Worm (Caenorhabditis elegans): ENCODE results near the gene srg-22.

Gene srg-22

ce11 chrII:3117471-3117870, 24.2 kb upstream of the srg-22 start, which contains the start of gene T10D4.7:
Gene T10D4.7 (plus strand): TSS chrII:3117771.
- no peak for TF ChIP-seq somi-1 (GFP tag; optimal IDR thresholded peaks at IDR 0.05)

- no peak for TF ChIP-seq K11D2.4 (GFP tag; IDR thresholded peaks at IDR 0.05)
- no peak for TF ChIP-seq madf-10 (tag; optimal IDR thresholded peaks at IDR 0.05)
- TF ChIP-seq hrde-1 (tag; optimal IDR thresholded peaks at IDR 0.05; ENCODE audit: borderline replicate concordance) = no peak
- TF ChIP-seq tlf-1 (GFP tag; optimal IDR thresholded peaks at IDR 0.05) = no peak
- no peak for TF ChIP-seq sdz-38 (tag; optimal IDR thresholded peaks at IDR 0.05)
- TF ChIP-seq gei-17 (GFP tag; optimal IDR thresholded peaks at IDR 0.05) = no peak
- TF ChIP-seq tbp1 (GFP tag; optimal IDR thresholded peaks at IDR 0.05) = no peak
- no peak for TF ChIP-seq rcor-1 (GFP tag; IDR thresholded peaks at IDR 0.05)
- no peak for TF ChIP-seq K12H6.12 (tag; optimal IDR thresholded peaks at IDR 0.05)
- no peak for TF ChIP-seq lsl-1 (GFP tag; optimal IDR thresholded peaks at IDR 0.05)
- TF ChIP-seq nhr-80 (tag; optimal IDR thresholded peaks at IDR 0.05) = no peak
- no peak for TF ChIP-seq ztf-6 (GFP tag; IDR thresholded peaks at IDR 0.05)
- no peak for TF ChIP-seq snpc-1.3 (tag; optimal IDR thresholded peaks at IDR 0.05; ENCODE audit: insufficient read depth)
- no peak for TF ChIP-seq ceh-27 (GFP tag; optimal IDR thresholded peaks at IDR 0.05)
- no peak for TF ChIP-seq F57C9.4 (tag; optimal IDR thresholded peaks at IDR 0.05)
- TF ChIP-seq ztf-3 (GFP tag; optimal IDR thresholded peaks at IDR 0.05) = no peak
- no peak for TF ChIP-seq ceh-58 (GFP tag; IDR thresholded peaks at IDR 0.05)
- no peak for TF ChIP-seq Y67H2A.10 (GFP tag; conservative IDR thresholded peaks at IDR 0.05)
Measured at ce11 chrII:3113934-3114333, 20.7 kb upstream of the srg-22 start, which contains the start of gene clec-123. Gene clec-123 (plus strand): TSS chrII:3114234.

- TF ChIP-seq attf-5 (GFP tag; optimal IDR thresholded peaks at IDR 0.05) (no peak), ceh-91 (GFP tag; IDR thresholded peaks at IDR 0.05) (no peak), ztf-28 (GFP tag; IDR thresholded peaks at IDR 0.05) (0 out of 2 replicates have a peak, but pooled peaks have one; percentile 35), D2030.7 (GFP tag; IDR thresholded peaks at IDR 0.05) (no peak), lin-40 (tag; optimal IDR thresholded peaks at IDR 0.05) (no peak), zfh-2 (GFP tag; conservative IDR thresholded peaks at IDR 0.05) (peak; percentile 91), ama-1 (optimal IDR thresholded peaks at IDR 0.05) (no peak), ama-1 (GFP tag; optimal IDR thresholded peaks at IDR 0.05) (no peak), unc-130 (GFP tag; optimal IDR thresholded peaks at IDR 0.05) (no peak), bed-1 (GFP tag; IDR thresholded peaks at IDR 0.05) (no peak), snpc-3.4 (tag; optimal IDR thresholded peaks at IDR 0.05) (peak; percentile 32), rpc-1 (optimal IDR thresholded peaks at IDR 0.05) (no peak), rpc-1 (tag; optimal IDR thresholded peaks at IDR 0.05) (no peak), ceh-27 (GFP tag; optimal IDR thresholded peaks at IDR 0.05) (no peak), nhr-27 (tag; optimal IDR thresholded peaks at IDR 0.05) (no peak), ccch-3 (GFP tag; optimal IDR thresholded peaks at IDR 0.05) (no peak), mcd-1 (GFP tag; IDR thresholded peaks at IDR 0.05) (peak; percentile 40; the same call in 1 of the 2 replicates), hmg-1.2 (GFP tag; IDR thresholded peaks at IDR 0.05) (peak; percentile 60), chd-7 (tag; optimal IDR thresholded peaks at IDR 0.05) (no peak), zim-3 (tag; optimal IDR thresholded peaks at IDR 0.05) (no peak), snpc-1.1 (tag; optimal IDR thresholded peaks at IDR 0.05; ENCODE audit: insufficient read depth) (peak; percentile 84), egrh-3 (GFP tag; IDR thresholded peaks at IDR 0.05) (peak; percentile 69; the same call in 1 of the 2 replicates), aptf-2 (GFP tag; conservative IDR thresholded peaks at IDR 0.05) (no peak), nhr-179 (tag; optimal IDR thresholded peaks at IDR 0.05) (peak; percentile 18), hmg-20 (GFP tag; IDR thresholded peaks at IDR 0.05) (no peak), sea-2 (GFP tag; IDR thresholded peaks at IDR 0.05) (no peak), F10E7.11 (tag; optimal IDR thresholded peaks at IDR 0.05) (no peak), lir-1 (GFP tag; conservative IDR thresholded peaks at IDR 0.05) (no peak), snpc-4 (GFP tag; optimal IDR thresholded peaks at IDR 0.05) (peak; percentile 81), snpc-4 (tag; optimal IDR thresholded peaks at IDR 0.05) (peak; percentile 35 to 94 (median 86))
Measured at ce11 chrII:3113289-3113688, 20.0 kb upstream of the srg-22 start.
